Worm (Caenorhabditis elegans): Measurements from ENCODE around the gene F28C10.3.

Gene F28C10.3

DNA sequence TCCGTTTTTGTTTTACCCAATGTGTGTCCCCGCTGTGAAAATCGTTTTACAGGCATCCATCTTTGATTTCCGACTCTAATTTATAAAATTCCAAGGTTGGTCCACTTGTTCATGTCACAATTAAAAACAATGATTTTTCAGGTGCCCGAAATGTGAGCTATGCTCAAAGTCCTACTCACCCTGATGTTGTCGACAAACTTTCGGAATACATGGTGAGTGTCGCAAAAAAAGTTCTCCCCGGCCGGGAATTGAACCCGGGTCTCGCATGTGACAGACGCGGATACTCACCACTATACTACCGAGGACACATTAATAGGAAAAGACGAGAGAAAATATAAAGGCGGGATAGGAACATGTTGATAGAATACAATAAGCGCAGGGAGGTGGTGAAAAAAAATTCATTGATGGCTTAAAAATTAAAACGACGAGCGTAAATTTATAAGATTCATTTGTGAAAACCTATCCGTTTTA lies 46.0 kb downstream of the F28C10.3 start, which contains the start of gene egl-17 (continued):
- TF ChIP-seq B0336.3 (GFP tag; IDR thresholded peaks at IDR 0.05) (peak; percentile 84), F49E8.2 (tag; optimal IDR thresholded peaks at IDR 0.05; ENCODE audit: insufficient read depth) (no peak), hlh-12 (tag; optimal IDR thresholded peaks at IDR 0.05) (peak; percentile 79), F22D6.2 (tag; optimal IDR thresholded peaks at IDR 0.05) (peak; percentile 49), pha-4 (tag; optimal IDR thresholded peaks at IDR 0.05) (no peak), F39B2.1 (GFP tag; IDR thresholded peaks at IDR 0.05) (no peak), egl-18 (GFP tag; IDR thresholded peaks at IDR 0.05) (peak; percentile 75; the same call in 1 of the 2 replicates), ccch-3 (GFP tag; optimal IDR thresholded peaks at IDR 0.05) (peak; percentile 88), B0261.1 (tag; optimal IDR thresholded peaks at IDR 0.05) (peak; percentile 96), F57A8.1 (GFP tag; optimal IDR thresholded peaks at IDR 0.05) (peak; percentile 72), die-1 (tag; optimal IDR thresholded peaks at IDR 0.05) (peak; percentile 94), hrde-1 (tag; optimal IDR thresholded peaks at IDR 0.05; ENCODE audit: borderline replicate concordance) (peak; percentile 87), lsl-1 (GFP tag; optimal IDR thresholded peaks at IDR 0.05) (peak; percentile 28), aptf-2 (GFP tag; conservative IDR thresholded peaks at IDR 0.05) (0 out of 2 replicates have a peak, but pooled peaks have one; percentile 26), K12H6.12 (tag; optimal IDR thresholded peaks at IDR 0.05) (peak; percentile 69), nhr-80 (tag; optimal IDR thresholded peaks at IDR 0.05) (peak; percentile 45), snpc-1.1 (tag; optimal IDR thresholded peaks at IDR 0.05; ENCODE audit: insufficient read depth) (peak; percentile 75), Y56A3A.18 (GFP tag; IDR thresholded peaks at IDR 0.05) (peak; percentile 85), ceh-58 (GFP tag; IDR thresholded peaks at IDR 0.05) (0 out of 2 replicates have a peak, but pooled peaks have one; percentile 76), nfya-2 (GFP tag; IDR thresholded peaks at IDR 0.05) (0 out of 2 replicates have a peak, but pooled peaks have one; percentile 10), F23B12.7 (tag; optimal IDR thresholded peaks at IDR 0.05; ENCODE audit: insufficient read depth) (peak; percentile 78), hmg-20 (GFP tag; IDR thresholded peaks at IDR 0.05) (peak; percentile 82), let-607 (tag; optimal IDR thresholded peaks at IDR 0.05) (peak; percentile 64 to 69), attf-5 (GFP tag; optimal IDR thresholded peaks at IDR 0.05) (peak; percentile 77), snpc-3.4 (tag; optimal IDR thresholded peaks at IDR 0.05) (peak; percentile 73), nfya-1 (tag; optimal IDR thresholded peaks at IDR 0.05; ENCODE audit: borderline replicate concordance, insufficient read depth) (no peak), D2030.7 (GFP tag; IDR thresholded peaks at IDR 0.05) (peak; percentile 78), ztf-25 (GFP tag; IDR thresholded peaks at IDR 0.05) (peak; percentile 94), attf-6 (GFP tag; IDR thresholded peaks at IDR 0.05) (0 out of 2 replicates have a peak, but pooled peaks have one; percentile 19), T07F8.4 (tag; optimal IDR thresholded peaks at IDR 0.05) (peak; percentile 77), ztf-18 (tag; optimal IDR thresholded peaks at IDR 0.05) (peak; percentile 72), attf-3 (GFP tag; conservative IDR thresholded peaks at IDR 0.05) (peak; percentile 44; the same call in 1 of the 2 replicates), mxl-1 (tag; optimal IDR thresholded peaks at IDR 0.05) (peak; percentile 94), mcd-1 (GFP tag; IDR thresholded peaks at IDR 0.05) (peak; percentile 68), ztf-3 (GFP tag; optimal IDR thresholded peaks at IDR 0.05) (peak; percentile 68), lin-54 (GFP tag; optimal IDR thresholded peaks at IDR 0.05) (peak; percentile 65), zim-3 (tag; optimal IDR thresholded peaks at IDR 0.05) (peak; percentile 84), ceh-27 (GFP tag; optimal IDR thresholded peaks at IDR 0.05) (peak; percentile 86), lin-40 (tag; optimal IDR thresholded peaks at IDR 0.05) (peak; percentile 83), mel-28 (tag; optimal IDR thresholded peaks at IDR 0.05; ENCODE audit: borderline replicate concordance) (peak; percentile 73), lag-1 (GFP tag; IDR thresholded peaks at IDR 0.05) (no peak), ceh-79 (tag; optimal IDR thresholded peaks at IDR 0.05) (no peak), tlf-1 (GFP tag; optimal IDR thresholded peaks at IDR 0.05) (peak; percentile 44), pbrm-1 (GFP tag; IDR thresholded peaks at IDR 0.05) (peak; percentile 75), ekl-4 (GFP tag; IDR thresholded peaks at IDR 0.05) (peak; percentile 79; the same call in 1 of the 2 replicates), ceh-40 (GFP tag; IDR thresholded peaks at IDR 0.05) (peak; percentile 88), nfyb-1 (GFP tag; IDR thresholded peaks at IDR 0.05) (peak; percentile 90)

Measured in whole organism, young adult.